Fruit fly (Drosophila melanogaster) whole organism, larva: ENCODE results near the gene CG42727.

Experiments used
- noc ChIP-seq: fragments of 200-800 bp; sonication (Bioruptor generic); optimal IDR thresholded peaks from 3 replicates; lab custom pipeline; 2019; ENCODE audit warnings: missing biosample characterization, mild to moderate bottlenecking, missing genetic modification characterization, moderate library complexity

Gene CG42727

DNA sequence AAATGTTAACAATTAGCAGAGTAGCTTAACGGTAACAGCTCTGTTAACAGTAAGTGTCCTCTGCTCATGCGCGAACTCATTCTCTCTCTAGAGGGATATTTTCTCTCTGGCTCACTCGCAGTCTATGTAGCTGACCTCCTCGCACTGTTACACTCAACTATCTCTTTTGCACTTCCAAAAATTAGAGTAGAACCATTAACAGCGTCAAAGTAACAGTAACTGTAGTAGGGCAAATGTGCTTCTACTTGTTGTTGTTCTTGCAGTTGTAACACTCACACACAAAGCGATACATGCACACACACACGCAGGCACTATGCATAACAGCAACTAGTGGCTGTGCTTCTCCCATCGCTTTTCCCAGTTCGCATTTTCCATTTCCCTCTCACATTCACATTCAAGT, 31.2 kb downstream of the CG42727 start:
- TF ChIP-seq noc: no peak

DNA sequence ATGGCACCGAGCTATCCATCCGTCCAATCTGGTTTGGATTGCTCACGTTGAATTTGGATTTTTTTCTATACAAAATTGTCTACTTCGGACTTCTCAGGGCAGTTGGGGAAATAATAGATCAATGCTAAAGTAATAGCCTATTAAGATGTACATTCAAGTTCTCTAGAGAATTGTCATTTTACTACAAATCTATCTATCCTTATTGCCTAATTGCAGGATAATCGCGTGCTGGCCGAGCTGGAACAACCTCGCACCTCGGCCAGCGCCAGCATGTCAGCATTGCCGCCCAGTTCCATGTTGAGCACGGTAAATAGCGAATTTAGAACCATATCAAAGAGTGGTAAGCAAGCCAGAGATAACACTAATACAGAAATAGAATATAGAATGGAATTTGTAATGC, 35.0 kb downstream of the CG42727 start, which contains the start of gene h-cup:
Gene h-cup, minus strand, starts transcription at position 101 of the 400 bp plus-strand sequence.
- TF ChIP-seq noc: no peak

DNA sequence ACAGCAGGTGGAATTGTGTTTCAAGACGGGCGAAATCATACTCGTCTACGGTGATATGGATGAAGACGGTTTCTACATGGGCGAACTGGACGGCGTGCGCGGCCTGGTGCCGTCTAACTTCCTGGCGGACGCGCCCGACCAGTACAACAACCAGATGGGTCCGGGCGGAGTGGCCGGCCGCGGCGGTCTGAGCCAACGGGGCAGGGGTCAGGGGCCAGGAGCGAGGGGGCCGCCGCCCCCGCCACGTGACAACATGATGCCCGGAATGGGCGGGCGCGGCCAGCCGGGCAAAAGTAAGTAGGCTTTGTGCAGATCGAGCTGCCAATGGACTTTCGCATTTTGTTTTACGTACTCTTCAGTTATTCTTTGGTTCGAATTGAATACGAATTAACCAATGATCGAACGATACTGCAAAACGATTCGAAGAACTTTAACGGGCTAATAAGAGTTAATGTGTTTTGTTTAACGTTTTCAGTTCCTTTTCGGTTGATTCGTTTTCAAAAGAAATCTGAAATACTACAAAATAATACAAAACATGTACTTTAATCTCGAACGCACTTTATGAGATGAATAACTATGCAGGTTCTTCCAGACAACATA, 45.5 kb downstream of the CG42727 start:
- TF ChIP-seq noc: no peak
